Worm (Caenorhabditis elegans) whole organism, young adult: ENCODE data around the gene F59C12.3.
A peak's percentile ranks its signal among the peaks of the same experiment; 100 is the strongest.

ENCODE experiments used
- B0261.1 ChIP-seq: sonication (generic microtip); optimal IDR thresholded peaks from 2 replicates; lab custom pipeline; 2016; ENCODE audit warnings: mild to moderate bottlenecking, missing genetic modification characterization, moderate library complexity, missing compliant biosample characterization
- C17E4.6 ChIP-seq: fragments of 200-800 bp; sonication (Bioruptor generic); IDR thresholded peaks from 2 replicates; pipeline ENCODE4 v1.3.6; 2022; ENCODE audit warnings: missing genetic modification reagents, missing genetic modification characterization, missing compliant biosample characterization
- D2030.7 ChIP-seq: fragments of 200-800 bp; sonication (Bioruptor generic); IDR thresholded peaks from 2 replicates; pipeline ENCODE4 v1.3.6; 2022; ENCODE audit warnings: missing genetic modification reagents, missing genetic modification characterization, missing compliant biosample characterization
- F10E7.11 ChIP-seq: sonication (generic microtip); optimal IDR thresholded peaks from 2 replicates; lab custom pipeline; 2017; ENCODE audit warnings: mild to moderate bottlenecking, missing genetic modification characterization, moderate library complexity, missing compliant biosample characterization
- F23B12.7 ChIP-seq: sonication (generic microtip); optimal IDR thresholded peaks from 2 replicates; lab custom pipeline; 2017; ENCODE audit warnings: missing genetic modification characterization, mild to moderate bottlenecking, missing compliant biosample characterization, antibody characterized with exemption, moderate library complexity; ENCODE audit not compliant: insufficient read depth
- F49E8.2 ChIP-seq: sonication (generic microtip); optimal IDR thresholded peaks from 3 replicates; lab custom pipeline; 2017; ENCODE audit warnings: missing genetic modification characterization, mild to moderate bottlenecking, missing compliant biosample characterization, antibody characterized with exemption, moderate library complexity; ENCODE audit not compliant: insufficient read depth
- F55B11.4 ChIP-seq: sonication (generic microtip); optimal IDR thresholded peaks from 2 replicates; lab custom pipeline; 2016; ENCODE audit warnings: missing compliant biosample characterization, missing genetic modification characterization, borderline replicate concordance; ENCODE audit not compliant: insufficient read depth
- F57A8.1 ChIP-seq: fragments of 200-800 bp; sonication (Bioruptor generic); optimal IDR thresholded peaks from 2 replicates; lab custom pipeline; 2018; ENCODE audit warnings: mild to moderate bottlenecking, missing genetic modification characterization, moderate library complexity, missing compliant biosample characterization
- K11D2.4 ChIP-seq: fragments of 200-800 bp; sonication (Bioruptor generic); IDR thresholded peaks from 2 replicates; pipeline ENCODE4 v1.3.6; 2022; ENCODE audit warnings: missing genetic modification reagents, missing genetic modification characterization, missing compliant biosample characterization
- T07F8.4 ChIP-seq: sonication (generic microtip); optimal IDR thresholded peaks from 2 replicates; lab custom pipeline; 2016; ENCODE audit warnings: mild to moderate bottlenecking, missing genetic modification characterization, moderate library complexity, missing compliant biosample characterization
- Y67H2A.10 ChIP-seq: fragments of 200-800 bp; sonication (Bioruptor generic); conservative IDR thresholded peaks from 2 replicates; pipeline ENCODE4 v1.3.6; 2022; ENCODE audit warnings: missing genetic modification reagents, missing genetic modification characterization, missing compliant biosample characterization
- ama-1 ChIP-seq, 3 experiments: fragments of 150-350 bp in 1 of 3; sonication (generic microtip) in 2 of 3; optimal IDR thresholded peaks; 2 replicates each; lab custom pipeline; 2014 to 2018; ENCODE audit warnings: missing biosample characterization in 2 of 3, missing genetic modification characterization in 2 of 3, missing genetic modification reagents in 2 of 3
- aptf-3 ChIP-seq: fragments of 200-800 bp; sonication (Bioruptor generic); IDR thresholded peaks from 2 replicates; pipeline ENCODE4 v1.3.6; 2022; ENCODE audit warnings: missing genetic modification characterization, missing compliant biosample characterization
- athp-1 ChIP-seq: sonication (generic microtip); optimal IDR thresholded peaks from 2 replicates; lab custom pipeline; 2017; ENCODE audit warnings: mild to moderate bottlenecking, missing genetic modification characterization, missing compliant biosample characterization
- bed-2 ChIP-seq: fragments of 200-800 bp; sonication (Bioruptor generic); IDR thresholded peaks from 2 replicates; pipeline ENCODE4 v1.3.6; 2022; ENCODE audit warnings: missing genetic modification reagents, missing genetic modification characterization, missing compliant biosample characterization
- ccch-3 ChIP-seq: fragments of 200-800 bp; sonication (Bioruptor generic); optimal IDR thresholded peaks from 2 replicates; lab custom pipeline; 2018; ENCODE audit warnings: mild to moderate bottlenecking, missing genetic modification characterization, missing compliant biosample characterization
- cebp-1 ChIP-seq, 2 experiments: fragments of 200-800 bp in 1 of 2; sonication (Bioruptor generic) in 1 of 2; sonication (generic microtip) in 1 of 2; IDR thresholded peaks in 1 of 2; optimal IDR thresholded peaks in 1 of 2; 2 replicates each; pipeline versions ENCODE4 v1.3.6 to Lab custom; 2017 to 2022; ENCODE audit warnings: missing compliant biosample characterization in 2 of 2, missing genetic modification characterization in 2 of 2, mild to moderate bottlenecking in 1 of 2, missing genetic modification reagents in 1 of 2, moderate library complexity in 1 of 2
- cebp-2 ChIP-seq: fragments of 200-800 bp; sonication (Bioruptor generic); IDR thresholded peaks from 2 replicates; pipeline ENCODE4 v1.3.6; 2022; ENCODE audit warnings: missing genetic modification characterization, missing compliant biosample characterization
- chd-7 ChIP-seq: sonication (generic microtip); optimal IDR thresholded peaks from 2 replicates; lab custom pipeline; 2016; ENCODE audit warnings: mild to moderate bottlenecking, missing genetic modification characterization, moderate library complexity, missing compliant biosample characterization
- die-1 ChIP-seq: sonication (generic microtip); optimal IDR thresholded peaks from 2 replicates; lab custom pipeline; 2016; ENCODE audit warnings: missing genotype, mild to moderate bottlenecking, missing genetic modification characterization, missing compliant biosample characterization
- dpl-1 ChIP-seq: fragments of 150-350 bp; optimal IDR thresholded peaks from 2 replicates; lab custom pipeline; 2014; ENCODE audit warnings: missing biosample characterization, missing genetic modification reagents, missing genetic modification characterization
- hmg-1.2 ChIP-seq: fragments of 200-800 bp; sonication (Bioruptor generic); IDR thresholded peaks from 2 replicates; pipeline ENCODE4 v1.3.6; 2022; ENCODE audit warnings: missing genetic modification reagents, missing genetic modification characterization, missing compliant biosample characterization
- lag-1 ChIP-seq: fragments of 200-800 bp; sonication (Bioruptor generic); IDR thresholded peaks from 2 replicates; pipeline ENCODE4 v1.3.6; 2022; ENCODE audit warnings: missing genetic modification reagents, missing genetic modification characterization, missing compliant biosample characterization
- lin-40 ChIP-seq: sonication (generic microtip); optimal IDR thresholded peaks from 2 replicates; lab custom pipeline; 2016; ENCODE audit warnings: missing genetic modification characterization, mild to moderate bottlenecking, missing compliant biosample characterization, missing genotype, missing genetic modification reagents
- lsy-27 ChIP-seq: sonication (generic microtip); optimal IDR thresholded peaks from 2 replicates; lab custom pipeline; 2017; ENCODE audit warnings: missing genetic modification characterization, mild to moderate bottlenecking, missing compliant biosample characterization, antibody characterized with exemption, missing genotype, borderline replicate concordance; ENCODE audit not compliant: insufficient read depth
- mxl-1 ChIP-seq: sonication (generic microtip); optimal IDR thresholded peaks from 2 replicates; lab custom pipeline; 2016; ENCODE audit warnings: missing genetic modification characterization, missing compliant biosample characterization
- nfya-2 ChIP-seq: fragments of 200-800 bp; sonication (Bioruptor generic); IDR thresholded peaks from 2 replicates; pipeline ENCODE4 v1.3.6; 2022; ENCODE audit warnings: missing genetic modification reagents, missing genetic modification characterization, missing compliant biosample characterization
- nhr-179 ChIP-seq: sonication (generic microtip); optimal IDR thresholded peaks from 2 replicates; lab custom pipeline; 2016; ENCODE audit warnings: mild to moderate bottlenecking, missing genetic modification characterization, missing compliant biosample characterization
- nhr-27 ChIP-seq: fragments of 200-800 bp; sonication (Bioruptor generic); optimal IDR thresholded peaks from 2 replicates; lab custom pipeline; 2018; ENCODE audit warnings: mild to moderate bottlenecking, missing genetic modification characterization, moderate library complexity, missing compliant biosample characterization
- nhr-80 ChIP-seq: sonication (generic microtip); optimal IDR thresholded peaks from 2 replicates; lab custom pipeline; 2016; ENCODE audit warnings: missing genetic modification characterization, missing compliant biosample characterization
- pbrm-1 ChIP-seq: fragments of 200-800 bp; sonication (Bioruptor generic); IDR thresholded peaks from 2 replicates; pipeline ENCODE4 v1.3.6; 2022; ENCODE audit warnings: missing genetic modification reagents, missing genetic modification characterization, missing compliant biosample characterization
- rcor-1 ChIP-seq: fragments of 200-800 bp; sonication (Bioruptor generic); IDR thresholded peaks from 2 replicates; pipeline ENCODE4 v1.3.6; 2022; ENCODE audit warnings: missing genetic modification reagents, missing genetic modification characterization, missing compliant biosample characterization
- snpc-1.1 ChIP-seq: sonication (generic microtip); optimal IDR thresholded peaks from 2 replicates; lab custom pipeline; 2017; ENCODE audit warnings: missing genetic modification characterization, mild to moderate bottlenecking, missing compliant biosample characterization, antibody characterized with exemption, moderate library complexity, missing genotype, missing genetic modification reagents; ENCODE audit not compliant: insufficient read depth
- snpc-1.3 ChIP-seq: sonication (generic microtip); optimal IDR thresholded peaks from 2 replicates; lab custom pipeline; 2017; ENCODE audit warnings: missing genetic modification characterization, mild to moderate bottlenecking, missing compliant biosample characterization, antibody characterized with exemption, moderate library complexity, missing genotype, missing genetic modification reagents; ENCODE audit not compliant: insufficient read depth
- snpc-3.4 ChIP-seq: sonication (generic microtip); optimal IDR thresholded peaks from 2 replicates; lab custom pipeline; 2017; ENCODE audit warnings: missing genetic modification characterization, mild to moderate bottlenecking, missing compliant biosample characterization, antibody characterized with exemption, moderate library complexity, missing genotype, missing genetic modification reagents
- snpc-4 ChIP-seq, 5 experiments: fragments of 150-350 bp in 1 of 5; sonication (generic microtip) in 4 of 5; optimal IDR thresholded peaks; 2 replicates each; lab custom pipeline; 2014 to 2018; ENCODE audit warnings: missing genetic modification characterization in 5 of 5, missing biosample characterization in 3 of 5, antibody characterized with exemption in 2 of 5, mild to moderate bottlenecking in 2 of 5, missing compliant biosample characterization in 2 of 5, missing genotype in 2 of 5, moderate library complexity in 2 of 5, missing genetic modification reagents in 1 of 5
- somi-1 ChIP-seq: fragments of 200-800 bp; sonication (Bioruptor generic); optimal IDR thresholded peaks from 2 replicates; lab custom pipeline; 2018; ENCODE audit warnings: mild to moderate bottlenecking, missing genetic modification characterization, missing compliant biosample characterization
- zfh-2 ChIP-seq: fragments of 200-800 bp; sonication (Bioruptor generic); conservative IDR thresholded peaks from 2 replicates; pipeline ENCODE4 v1.3.6; 2022; ENCODE audit warnings: missing genetic modification reagents, missing genetic modification characterization, missing compliant biosample characterization
- zim-3 ChIP-seq: sonication (generic microtip); optimal IDR thresholded peaks from 2 replicates; lab custom pipeline; 2017; ENCODE audit warnings: mild to moderate bottlenecking, missing genetic modification characterization, moderate library complexity, missing compliant biosample characterization
- ztf-18 ChIP-seq: sonication (generic microtip); optimal IDR thresholded peaks from 2 replicates; lab custom pipeline; 2016; ENCODE audit warnings: missing genotype, mild to moderate bottlenecking, missing genetic modification characterization, missing compliant biosample characterization
- ztf-25 ChIP-seq: fragments of 200-800 bp; sonication (Bioruptor generic); IDR thresholded peaks from 2 replicates; pipeline ENCODE4 v1.3.6; 2022; ENCODE audit warnings: missing genetic modification reagents, missing genetic modification characterization, missing compliant biosample characterization
- ztf-26 ChIP-seq: sonication (generic microtip); optimal IDR thresholded peaks from 2 replicates; lab custom pipeline; 2017; ENCODE audit warnings: missing genetic modification characterization, missing compliant biosample characterization

F59C12.3 gene

DNA sequence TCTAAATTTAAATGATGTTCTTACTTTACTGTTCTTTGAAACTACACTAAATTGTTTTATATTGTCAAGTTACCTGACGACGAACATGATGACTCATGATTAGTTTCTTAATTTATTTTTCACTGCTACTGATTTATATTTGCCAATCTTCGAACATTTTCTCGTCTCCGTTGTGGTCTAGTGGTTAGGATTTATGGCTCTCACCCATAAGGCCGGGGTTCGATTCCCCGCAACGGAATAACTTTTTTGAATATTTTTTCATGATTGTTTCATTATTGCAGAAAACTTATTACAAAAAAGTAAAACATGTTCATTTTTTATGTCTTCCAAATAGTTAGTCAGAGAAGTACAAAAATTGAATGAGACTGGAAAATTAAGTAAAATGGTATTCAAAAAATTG, 50.5 kb downstream of the F59C12.3 start (continued):
- TF ChIP-seq T07F8.4 (tag; lab: Kevin White, UChicago) = no peak
- no peak for TF ChIP-seq ama-1 (optimal IDR thresholded peaks at IDR 0.05; lab: Kevin White, UChicago)
- TF ChIP-seq ama-1 (GFP tag; optimal IDR thresholded peaks at IDR 0.05; lab: Kevin White, UChicago) = peak; percentile 42 to 46
- no peak for TF ChIP-seq zfh-2 (GFP tag; lab: Robert Waterston, UW)
- TF ChIP-seq mxl-1 (tag; lab: Kevin White, UChicago) = peak; percentile 5
- TF ChIP-seq pbrm-1 (GFP tag; lab: Robert Waterston, UW) = peak; percentile 77
- TF ChIP-seq aptf-3 = no peak
- no peak for TF ChIP-seq athp-1
- TF ChIP-seq Y67H2A.10 (GFP tag; lab: Robert Waterston, UW) = no peak
- TF ChIP-seq ccch-3 (GFP tag; lab: Kevin White, UChicago) = no peak
- no peak for TF ChIP-seq F55B11.4 (tag; lab: Kevin White, UChicago)
- TF ChIP-seq nhr-80 (tag; lab: Kevin White, UChicago) = peak; percentile 7
- TF ChIP-seq lin-40 (tag; lab: Kevin White, UChicago) = peak; percentile 38
- peak; percentile 41 for TF ChIP-seq ztf-18 (tag; lab: Kevin White, UChicago)
- TF ChIP-seq F23B12.7 (tag; lab: Kevin White, UChicago) = peak; percentile 52
- TF ChIP-seq somi-1 = peak; percentile 10
- no peak for TF ChIP-seq F49E8.2 (tag; lab: Kevin White, UChicago)
- no peak for TF ChIP-seq nhr-27
- no peak for TF ChIP-seq F10E7.11 (tag; lab: Kevin White, UChicago)
- TF ChIP-seq dpl-1 = no peak
- peak; percentile 89 for TF ChIP-seq B0261.1 (tag; lab: Kevin White, UChicago)
- peak; percentile 60 for TF ChIP-seq snpc-4 (GFP tag; optimal IDR thresholded peaks at IDR 0.05; lab: Kevin White, UChicago)
- peak in 3 of 4 experiments; percentile 68 to 87 (median 74) for TF ChIP-seq snpc-4 (tag; optimal IDR thresholded peaks at IDR 0.05; lab: Kevin White, UChicago)
- TF ChIP-seq lag-1 = no peak
- TF ChIP-seq cebp-1 (GFP tag; IDR thresholded peaks at IDR 0.05; lab: Robert Waterston, UW) = peak; percentile 34; the same call in 1 of the 2 replicates
- TF ChIP-seq cebp-1 (tag; optimal IDR thresholded peaks at IDR 0.05; lab: Kevin White, UChicago) = no peak
- TF ChIP-seq C17E4.6 (GFP tag; lab: Robert Waterston, UW) = no peak
- peak; percentile 11 for TF ChIP-seq ztf-26 (tag; lab: Kevin White, UChicago)
- TF ChIP-seq zim-3 (tag; lab: Kevin White, UChicago) = no peak
- TF ChIP-seq bed-2 (GFP tag; lab: Robert Waterston, UW) = no peak
- TF ChIP-seq chd-7 = no peak
- TF ChIP-seq F57A8.1 (GFP tag; lab: Kevin White, UChicago) = no peak
- peak; percentile 62 for TF ChIP-seq hmg-1.2 (GFP tag; lab: Robert Waterston, UW)
- TF ChIP-seq lsy-27 = peak; percentile 37
- TF ChIP-seq die-1 (tag; lab: Kevin White, UChicago) = peak; percentile 46
- peak; percentile 70; the same call in 1 of the 2 replicates for TF ChIP-seq D2030.7 (GFP tag; lab: Robert Waterston, UW)
- no peak for TF ChIP-seq nfya-2 (GFP tag; lab: Robert Waterston, UW)
- TF ChIP-seq K11D2.4 (GFP tag; lab: Robert Waterston, UW) = no peak
- TF ChIP-seq nhr-179 (tag; lab: Kevin White, UChicago) = no peak
- TF ChIP-seq snpc-3.4 (tag; lab: Kevin White, UChicago) = peak; percentile 88
- peak; percentile 75 for TF ChIP-seq snpc-1.1 (tag; lab: Kevin White, UChicago)
- TF ChIP-seq ztf-25 (GFP tag; lab: Robert Waterston, UW) = peak; percentile 79; the same call in 1 of the 2 replicates
- no peak for TF ChIP-seq cebp-2 (GFP tag; lab: Robert Waterston, UW)
- peak; percentile 28; the same call in 1 of the 2 replicates for TF ChIP-seq rcor-1 (GFP tag; lab: Robert Waterston, UW)
- TF ChIP-seq snpc-1.3 (tag; lab: Kevin White, UChicago) = peak; percentile 77
- TF ChIP-seq, all 124 proteins: peak for 36
